Fruit fly (Drosophila melanogaster) whole organism, prepupa: ENCODE measurements around the gene CG11444.

Experiments
- CG10669 ChIP-seq: fragments of 200-800 bp; sonication (Bioruptor generic); optimal IDR thresholded peaks from 3 replicates; lab custom pipeline; 2018; ENCODE audit warnings: missing biosample characterization, mild to moderate bottlenecking, missing genetic modification characterization, moderate library complexity
- CG16779 ChIP-seq: fragments of 200-800 bp; sonication (Bioruptor generic); optimal IDR thresholded peaks from 3 replicates; lab custom pipeline; 2017; ENCODE audit warnings: missing biosample characterization, mild to moderate bottlenecking, missing genetic modification characterization
- CG3032 ChIP-seq: fragments of 200-800 bp; optimal IDR thresholded peaks from 2 replicates; lab custom pipeline; 2019; ENCODE audit warnings: missing biosample characterization, mild to moderate bottlenecking, missing genetic modification characterization, moderate library complexity
- CG31627 ChIP-seq: fragments of 200-800 bp; sonication (Bioruptor generic); optimal IDR thresholded peaks from 3 replicates; lab custom pipeline; 2016; ENCODE audit warnings: missing biosample characterization, missing genetic modification characterization
- CG32006 ChIP-seq: fragments of 200-800 bp; sonication (Bioruptor generic); optimal IDR thresholded peaks from 3 replicates; lab custom pipeline; 2017; ENCODE audit warnings: missing biosample characterization, mild to moderate bottlenecking, missing genetic modification characterization
- CG34406 ChIP-seq: fragments of 200-800 bp; sonication (Bioruptor generic); optimal IDR thresholded peaks from 3 replicates; lab custom pipeline; 2016; ENCODE audit warnings: missing biosample characterization, missing genetic modification characterization
- CG3919 ChIP-seq: fragments of 200-800 bp; sonication (Bioruptor generic); optimal IDR thresholded peaks from 3 replicates; lab custom pipeline; 2016; ENCODE audit warnings: missing biosample characterization, missing genetic modification characterization
- CG6163 ChIP-seq: fragments of 200-800 bp; sonication (Bioruptor generic); IDR thresholded peaks from 3 replicates; pipeline ENCODE4 v1.3.6; 2022; ENCODE audit warnings: missing biosample characterization, missing genetic modification characterization
- CG6792 ChIP-seq: fragments of 200-800 bp; sonication (Bioruptor generic); optimal IDR thresholded peaks from 3 replicates; lab custom pipeline; 2016; ENCODE audit warnings: missing biosample characterization, missing genetic modification characterization
- CG6808 ChIP-seq: fragments of 200-800 bp; sonication (Bioruptor generic); optimal IDR thresholded peaks from 3 replicates; lab custom pipeline; 2017; ENCODE audit warnings: missing biosample characterization, missing genetic modification characterization, mild to moderate bottlenecking, moderate library complexity, missing genetic modification reagents
- CG6854 ChIP-seq: fragments of 200-800 bp; sonication (Bioruptor generic); optimal IDR thresholded peaks from 2 replicates; lab custom pipeline; 2017; ENCODE audit warnings: missing biosample characterization, mild to moderate bottlenecking, missing genetic modification characterization
- CG7368 ChIP-seq: fragments of 200-800 bp; sonication (Bioruptor generic); optimal IDR thresholded peaks from 3 replicates; lab custom pipeline; 2016; ENCODE audit warnings: missing biosample characterization, missing genetic modification characterization
- CG8319 ChIP-seq: fragments of 200-800 bp; sonication (Bioruptor generic); optimal IDR thresholded peaks from 3 replicates; lab custom pipeline; 2016; ENCODE audit warnings: missing biosample characterization, missing genetic modification characterization
- CG8632 ChIP-seq: fragments of 200-800 bp; sonication (Bioruptor generic); optimal IDR thresholded peaks from 3 replicates; lab custom pipeline; 2016; ENCODE audit warnings: missing biosample characterization, missing genetic modification characterization
- CG9139 ChIP-seq: fragments of 200-800 bp; sonication (Bioruptor generic); optimal IDR thresholded peaks from 3 replicates; lab custom pipeline; 2017; ENCODE audit warnings: missing biosample characterization, mild to moderate bottlenecking, missing genetic modification characterization
- Eip78C ChIP-seq: fragments of 200-800 bp; sonication (Bioruptor generic); peaks from one replicate; lab custom pipeline; 2016; ENCODE audit warnings: missing biosample characterization, missing genetic modification characterization
- Ets21C ChIP-seq: fragments of 200-800 bp; sonication (Bioruptor generic); optimal IDR thresholded peaks from 3 replicates; lab custom pipeline; 2016; ENCODE audit warnings: missing biosample characterization, missing genetic modification characterization
- Gug ChIP-seq: fragments of 200-800 bp; sonication (Bioruptor generic); IDR thresholded peaks from 2 replicates; pipeline ENCODE4 v1.3.6; 2022; ENCODE audit warnings: missing biosample characterization, missing genetic modification characterization
- Hr4 ChIP-seq: fragments of 200-800 bp; sonication (Bioruptor generic); optimal IDR thresholded peaks from 3 replicates; lab custom pipeline; 2016; ENCODE audit warnings: missing biosample characterization, missing genetic modification characterization
- Lpt ChIP-seq: fragments of 200-800 bp; sonication (Bioruptor generic); optimal IDR thresholded peaks from 3 replicates; lab custom pipeline; 2016; ENCODE audit warnings: missing biosample characterization, missing genetic modification characterization
- Met ChIP-seq: fragments of 200-800 bp; sonication (Bioruptor generic); optimal IDR thresholded peaks from 3 replicates; lab custom pipeline; 2016; ENCODE audit warnings: missing biosample characterization, missing genetic modification characterization
- Sox102F ChIP-seq: fragments of 200-800 bp; sonication (Bioruptor generic); optimal IDR thresholded peaks from 2 replicates; lab custom pipeline; 2016; ENCODE audit warnings: missing biosample characterization, mild to moderate bottlenecking, missing genetic modification characterization
- Sox14 ChIP-seq: fragments of 200-800 bp; sonication (Bioruptor generic); optimal IDR thresholded peaks from 3 replicates; lab custom pipeline; 2016; ENCODE audit warnings: missing biosample characterization, missing genetic modification characterization
- Sox15 ChIP-seq: fragments of 200-800 bp; sonication (Bioruptor generic); optimal IDR thresholded peaks from 3 replicates; lab custom pipeline; 2016; ENCODE audit warnings: missing biosample characterization, missing genetic modification characterization
- achi ChIP-seq: fragments of 200-800 bp; sonication (Bioruptor generic); optimal IDR thresholded peaks from 3 replicates; lab custom pipeline; 2016; ENCODE audit warnings: missing biosample characterization, missing genetic modification characterization
- cyc ChIP-seq: fragments of 200-800 bp; sonication (Bioruptor generic); optimal IDR thresholded peaks from 3 replicates; lab custom pipeline; 2016; ENCODE audit warnings: missing biosample characterization, missing genetic modification characterization
- dac ChIP-seq: fragments of 200-800 bp; sonication (Bioruptor generic); optimal IDR thresholded peaks from 2 replicates; lab custom pipeline; 2017; ENCODE audit warnings: missing biosample characterization, mild to moderate bottlenecking, missing genetic modification characterization
- esn ChIP-seq: fragments of 200-800 bp; sonication (Bioruptor generic); optimal IDR thresholded peaks from 2 replicates; lab custom pipeline; 2016; ENCODE audit warnings: missing biosample characterization, mild to moderate bottlenecking, missing genetic modification characterization, moderate library complexity
- fd59A ChIP-seq: fragments of 200-800 bp; sonication (Bioruptor generic); optimal IDR thresholded peaks from 2 replicates; lab custom pipeline; 2017; ENCODE audit warnings: missing biosample characterization, mild to moderate bottlenecking, missing genetic modification characterization, missing genetic modification reagents
- fkh ChIP-seq: fragments of 200-800 bp; sonication (Bioruptor generic); optimal IDR thresholded peaks from 3 replicates; lab custom pipeline; 2017; ENCODE audit warnings: missing biosample characterization, mild to moderate bottlenecking, missing genetic modification characterization, moderate library complexity
- net ChIP-seq: fragments of 200-800 bp; sonication (Bioruptor generic); optimal IDR thresholded peaks from 3 replicates; lab custom pipeline; 2016; ENCODE audit warnings: missing biosample characterization, missing genetic modification characterization
- pdm3 ChIP-seq: fragments of 200-800 bp; sonication (Bioruptor generic); optimal IDR thresholded peaks from 3 replicates; lab custom pipeline; 2016; ENCODE audit warnings: missing biosample characterization, missing genetic modification characterization
- salr ChIP-seq, 2 experiments: fragments of 200-800 bp; sonication (Bioruptor generic); optimal IDR thresholded peaks; 3 replicates each; lab custom pipeline; 2016 to 2018; ENCODE audit warnings: missing biosample characterization in 2 of 2, missing genetic modification characterization in 2 of 2, mild to moderate bottlenecking in 1 of 2
- ss ChIP-seq, 2 experiments: fragments of 200-800 bp; sonication (Bioruptor generic); optimal IDR thresholded peaks; 2 replicates in 1 of 2; 3 replicates in 1 of 2; lab custom pipeline; 2017 to 2018; ENCODE audit warnings: mild to moderate bottlenecking in 2 of 2, missing biosample characterization in 2 of 2, missing genetic modification characterization in 2 of 2, moderate library complexity in 1 of 2
- svp ChIP-seq: fragments of 200-800 bp; sonication (Bioruptor generic); peaks from one replicate; lab custom pipeline; 2016; ENCODE audit warnings: missing biosample characterization, missing genetic modification characterization
- topi ChIP-seq: fragments of 200-800 bp; sonication (Bioruptor generic); optimal IDR thresholded peaks from 3 replicates; lab custom pipeline; 2016; ENCODE audit warnings: missing biosample characterization, missing genetic modification characterization
- vri ChIP-seq: fragments of 200-800 bp; sonication (Bioruptor generic); optimal IDR thresholded peaks from 3 replicates; lab custom pipeline; 2016; ENCODE audit warnings: missing biosample characterization, mild to moderate bottlenecking, missing genetic modification characterization

Gene CG11444

DNA sequence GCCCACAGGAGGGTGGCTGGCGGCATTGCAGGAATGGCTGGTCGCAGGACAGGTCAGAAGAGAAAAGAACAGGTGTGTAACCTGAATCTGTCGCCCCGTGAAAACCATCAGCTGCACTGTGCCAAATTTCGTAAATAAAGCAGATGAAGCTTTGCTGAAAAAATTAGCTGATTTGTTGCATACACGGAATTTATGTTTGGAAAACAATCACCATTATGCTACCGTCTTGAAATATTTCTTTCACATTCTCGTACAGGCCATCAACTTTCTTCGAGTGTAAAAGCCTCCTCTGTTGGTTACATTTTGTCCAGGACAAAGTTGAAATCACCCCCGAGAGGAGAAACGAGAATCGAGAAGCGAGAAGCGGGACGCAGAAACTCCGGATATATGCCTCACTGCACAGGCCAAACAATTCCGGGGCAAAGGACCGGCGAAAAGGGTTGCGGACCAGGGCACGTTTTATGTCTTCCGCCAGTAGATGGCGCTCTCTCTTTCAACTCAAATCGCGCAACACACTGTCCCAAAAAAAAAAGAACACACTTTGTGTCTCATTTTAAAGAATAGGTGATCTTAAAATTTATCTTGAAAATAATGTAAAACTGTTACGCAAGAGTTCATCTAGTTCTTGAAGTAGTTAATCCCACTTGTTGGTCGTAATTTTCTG lies 6.1 kb upstream of the CG11444 start (continued):
- TF ChIP-seq net (GFP tag; lab: Kevin White, UChicago) (no peak), svp (GFP tag; lab: Kevin White, UChicago) (no peak), CG10669 (GFP tag; lab: Kevin White, UChicago) (peak; percentile 38)

DNA sequence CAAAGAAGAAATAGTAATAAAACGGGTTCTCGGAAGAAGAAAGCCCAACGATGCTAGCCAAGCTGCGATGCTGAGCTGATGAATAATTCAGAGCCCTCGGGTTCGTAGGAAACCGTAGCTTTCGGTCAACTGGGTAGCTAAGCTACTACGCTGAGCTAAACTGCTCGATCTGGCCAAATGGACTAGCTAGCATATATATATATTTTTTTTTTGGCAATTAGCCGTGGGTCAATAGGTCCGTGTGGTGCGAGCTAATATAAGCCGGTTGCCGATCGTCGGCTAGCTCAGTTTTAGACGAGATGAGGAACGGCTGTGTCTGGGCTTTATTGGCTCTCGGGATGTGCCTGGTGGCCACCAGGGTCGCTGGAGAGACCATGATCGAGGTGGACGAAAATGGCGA lies 3.6 kb upstream of the CG11444 start, which contains the start of gene CG3546:
TSS of gene CG3546 (plus strand) at position 301 of the 400 bp plus-strand sequence.
- no peak for TF ChIP-seq topi (GFP tag; lab: Kevin White, UChicago)
- no peak for TF ChIP-seq Sox15
- no peak for TF ChIP-seq CG7368 (GFP tag; lab: Kevin White, UChicago)
- TF ChIP-seq fd59A (GFP tag; lab: Kevin White, UChicago): no peak
- no peak for TF ChIP-seq CG8319
- no peak for TF ChIP-seq Hr4 (GFP tag; lab: Kevin White, UChicago)
- no peak for TF ChIP-seq Ets21C
- TF ChIP-seq CG32006 (GFP tag; lab: Kevin White, UChicago): no peak

- TF ChIP-seq CG6163 (GFP tag; lab: Robert Waterston, UW): no peak
- TF ChIP-seq fd59A (GFP tag; lab: Kevin White, UChicago): no peak
- TF ChIP-seq vri: peak; percentile 59
- TF ChIP-seq achi: no peak
These were observed 1.6 kb upstream of the CG11444 start for dm6 chrX:4555833-4556232.

DNA sequence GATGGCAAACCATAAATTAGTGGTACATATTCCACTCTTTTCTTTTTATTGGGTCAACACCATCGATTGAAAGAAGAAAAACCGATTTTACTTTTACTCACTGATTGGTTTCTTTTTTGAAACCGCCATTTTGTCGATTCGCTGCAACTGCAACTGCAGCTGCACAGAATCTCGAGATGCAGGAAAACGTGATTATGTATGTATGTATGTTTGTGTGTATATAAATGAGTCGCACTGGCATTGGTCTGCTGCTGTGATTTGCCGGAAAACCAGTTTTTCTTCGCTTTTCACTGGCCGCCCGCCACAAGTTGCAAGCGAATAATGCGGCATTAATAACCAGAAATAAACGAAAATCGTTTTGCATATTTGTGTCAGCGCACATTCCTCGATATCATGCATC lies 520 bp upstream of the CG11444 start:
- TF ChIP-seq esn (GFP tag; lab: Kevin White, UChicago) (no peak), CG8632 (no peak), Ets21C (no peak), CG6808 (GFP tag; lab: Kevin White, UChicago) (no peak), net (GFP tag; lab: Kevin White, UChicago) (no peak), CG7368 (GFP tag; lab: Kevin White, UChicago) (no peak), achi (no peak), Gug (no peak), Sox102F (GFP tag; lab: Kevin White, UChicago) (no peak), topi (GFP tag; lab: Kevin White, UChicago) (no peak), fd59A (GFP tag; lab: Kevin White, UChicago) (no peak), CG31627 (GFP tag; lab: Kevin White, UChicago) (no peak), CG3919 (no peak), fkh (GFP tag; lab: Kevin White, UChicago) (no peak), CG8319 (no peak), CG32006 (GFP tag; lab: Kevin White, UChicago) (no peak), CG10669 (GFP tag; lab: Kevin White, UChicago) (no peak)

DNA sequence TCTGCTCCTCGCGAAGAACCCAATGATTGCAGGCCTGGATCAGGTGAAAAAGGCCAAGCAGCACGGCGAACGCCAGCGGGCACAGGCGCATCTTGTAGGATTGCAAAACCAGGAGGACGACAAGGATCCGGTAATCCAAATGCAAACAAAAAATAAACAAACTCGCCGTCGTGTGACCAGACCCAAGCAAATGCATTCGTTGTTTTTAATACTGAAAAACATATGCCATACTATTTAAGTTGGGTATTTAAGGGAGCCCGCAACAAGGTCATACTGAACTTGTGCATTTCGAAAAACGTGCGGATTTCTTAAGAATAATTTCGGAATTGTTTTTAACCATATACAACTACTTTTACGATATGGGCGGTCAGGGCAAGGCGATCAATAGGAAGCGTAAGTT lies 2.5 kb downstream of the CG11444 start, which contains the start of the genes CG11436 and CG3527:
TSS of gene CG11436 (minus strand) at position 162 of the 400 bp plus-strand sequence.
TSS of gene CG3527 (plus strand) at position 257 of the 400 bp plus-strand sequence.
- TF ChIP-seq fkh (GFP tag; lab: Kevin White, UChicago) (peak; percentile 78), Eip78C (GFP tag; lab: Kevin White, UChicago) (no peak)

DNA sequence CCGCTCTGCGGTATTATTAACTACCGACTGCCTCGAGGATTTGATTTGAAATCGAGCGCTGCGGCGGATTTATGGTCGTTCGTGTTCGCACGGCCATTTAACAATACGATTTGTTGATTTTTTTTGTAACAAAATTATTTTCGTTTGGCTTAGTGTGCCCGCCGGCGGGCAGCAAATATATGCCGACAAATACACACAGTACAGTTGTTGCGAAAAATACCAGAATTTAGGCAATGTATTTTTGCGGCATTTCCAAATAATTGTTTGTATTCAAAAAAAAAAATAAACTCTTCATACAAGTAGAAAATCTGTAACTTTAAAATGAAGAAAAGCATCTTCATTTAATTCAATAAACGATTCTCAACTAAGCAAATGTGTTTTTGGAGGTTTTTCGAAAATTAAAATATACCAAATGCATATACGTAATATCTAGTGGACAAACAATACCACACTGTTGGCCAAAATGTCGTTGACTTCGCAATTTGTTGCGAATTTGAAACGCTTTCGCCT lies 5.5 kb downstream of the CG11444 start, which contains the start of the genes Usf and CG15912:
TSS of gene Usf (minus strand) at position 184 of the 510 bp plus-strand sequence.
TSS of gene CG15912 (plus strand) at position 460 of the 510 bp plus-strand sequence.
- TF ChIP-seq fd59A (GFP tag; lab: Kevin White, UChicago) (no peak), fkh (GFP tag; lab: Kevin White, UChicago) (peak; percentile 50), CG3032 (tag; lab: Kevin White, UChicago) (no peak)

DNA sequence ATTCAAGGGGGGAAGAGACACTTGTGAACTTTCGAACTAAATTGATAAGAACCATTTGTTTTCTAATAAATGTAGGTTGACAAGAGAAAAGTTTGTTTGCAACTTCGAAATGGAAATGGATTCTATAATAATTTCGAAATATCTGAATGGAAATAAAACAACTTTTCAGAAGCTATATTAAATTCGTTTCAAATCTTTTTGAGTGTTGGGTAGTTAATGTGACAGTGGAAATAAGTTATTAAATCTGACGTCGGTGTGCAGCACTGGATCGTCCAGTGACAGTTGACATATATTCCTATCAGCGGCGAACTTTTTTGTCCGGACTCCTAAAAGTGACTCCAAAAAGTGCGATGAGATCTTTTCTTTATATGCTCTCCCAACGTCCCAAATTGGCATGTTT lies 11.8 kb downstream of the CG11444 start, which contains the start of gene CG3568:
TSS of gene CG3568 (plus strand) at position 278 of the 400 bp plus-strand sequence.
- no peak for TF ChIP-seq pdm3
- no peak for TF ChIP-seq dac (GFP tag; lab: Kevin White, UChicago)
- no peak for TF ChIP-seq net (GFP tag; lab: Kevin White, UChicago)
- no peak for TF ChIP-seq cyc
- TF ChIP-seq ss (GFP tag; optimal IDR thresholded peaks at IDR 0.05; lab: Kevin White, UChicago): no peak
- no peak for TF ChIP-seq CG8319
- TF ChIP-seq CG16779 (tag; lab: Kevin White, UChicago): no peak
- TF ChIP-seq CG9139: no peak
- TF ChIP-seq CG6854 (GFP tag; lab: Kevin White, UChicago): no peak
- no peak for TF ChIP-seq svp (GFP tag; lab: Kevin White, UChicago)
- no peak for TF ChIP-seq CG10669 (GFP tag; lab: Kevin White, UChicago)
- TF ChIP-seq CG6792 (GFP tag; lab: Kevin White, UChicago): no peak
- TF ChIP-seq CG34406 (GFP tag; lab: Kevin White, UChicago): no peak
- no peak for TF ChIP-seq Lpt
- no peak for TF ChIP-seq Sox14 (GFP tag; lab: Kevin White, UChicago)
- no peak for TF ChIP-seq salr (GFP tag; optimal IDR thresholded peaks at IDR 0.05; lab: Kevin White, UChicago)
- TF ChIP-seq Met (GFP tag; lab: Kevin White, UChicago): no peak
